Fruit fly (Drosophila melanogaster): ENCODE results near the gene nebu.

Gene nebu

dm6 chr3L:12831290-12831952 is 11.5 kb downstream of the nebu start (continued):
- 0 out of 2 replicates have a peak, but pooled peaks have one; percentile 25 for TF ChIP-seq wdn (GFP tag; IDR thresholded peaks at IDR 0.05)
- TF ChIP-seq gcm (GFP tag; optimal IDR thresholded peaks at IDR 0.05): peak; percentile 20
- peak; percentile 30 for TF ChIP-seq CG15011 (GFP tag; optimal IDR thresholded peaks at IDR 0.05)
- no peak for TF ChIP-seq CG11085 (GFP tag; IDR thresholded peaks at IDR 0.05)
- TF ChIP-seq Doc3 (GFP tag; IDR thresholded peaks at IDR 0.05; ENCODE audit: partially characterized antibody): no peak
- no peak for TF ChIP-seq CG17612 (GFP tag; IDR thresholded peaks at IDR 0.05)
- TF ChIP-seq CG18619 (GFP tag; optimal IDR thresholded peaks at IDR 0.05): peak; percentile 58
- TF ChIP-seq Meics (GFP tag; optimal IDR thresholded peaks at IDR 0.05): peak; percentile 54
- no peak for TF ChIP-seq CG5180 (GFP tag; optimal IDR thresholded peaks at IDR 0.05)
- TF ChIP-seq Fer3 (tag; optimal IDR thresholded peaks at IDR 0.05): peak; percentile 56
- no peak for TF ChIP-seq CG8089 (GFP tag; optimal IDR thresholded peaks at IDR 0.05)
- peak; percentile 60 for TF ChIP-seq CG17359 (tag; optimal IDR thresholded peaks at IDR 0.05)
- TF ChIP-seq CG16779 (GFP tag; IDR thresholded peaks at IDR 0.05): no peak
- peak; percentile 69 for TF ChIP-seq vvl (GFP tag; IDR thresholded peaks at IDR 0.05)
- no peak for TF ChIP-seq CG17802 (tag; optimal IDR thresholded peaks at IDR 0.05)
- TF ChIP-seq HLHmδ (GFP tag; optimal IDR thresholded peaks at IDR 0.05): no peak
- TF ChIP-seq Eip74EF (GFP tag; optimal IDR thresholded peaks at IDR 0.05): peak in 1 of 2 experiments; percentile 39
- TF ChIP-seq gt (GFP tag; IDR thresholded peaks at IDR 0.05): no peak
- peak; percentile 42; the same call in 2 of the 3 replicates for TF ChIP-seq CG11695 (GFP tag; IDR thresholded peaks at IDR 0.05)
- TF ChIP-seq Oli (tag; optimal IDR thresholded peaks at IDR 0.05): peak; percentile 62
- peak; percentile 67 for TF ChIP-seq CG2712 (tag; optimal IDR thresholded peaks at IDR 0.05)
- TF ChIP-seq stwl (tag; optimal IDR thresholded peaks at IDR 0.05): no peak
- no peak for TF ChIP-seq Elba2 (GFP tag; optimal IDR thresholded peaks at IDR 0.05)
- peak in 1 of 2 experiments; percentile 22 for TF ChIP-seq chif (GFP tag; optimal IDR thresholded peaks at IDR 0.05)
- TF ChIP-seq CG16863 (GFP tag; optimal IDR thresholded peaks at IDR 0.05): peak; percentile 25
- peak; percentile 71 for TF ChIP-seq lmd (GFP tag; IDR thresholded peaks at IDR 0.05)
- TF ChIP-seq D19B (GFP tag; optimal IDR thresholded peaks at IDR 0.05): peak; percentile 6

dm6 chr3L:12830416-12830815 is 12.5 kb downstream of the nebu start:
- TF ChIP-seq CG15514 (GFP tag; optimal IDR thresholded peaks at IDR 0.05) (no peak), rib (GFP tag; IDR thresholded peaks at IDR 0.05) (no peak), Hr39 (optimal IDR thresholded peaks at IDR 0.05) (no peak), gro (GFP tag; optimal IDR thresholded peaks at IDR 0.05) (no peak), CG6683 (GFP tag; optimal IDR thresholded peaks at IDR 0.05) (no peak), Trl (optimal IDR thresholded peaks at IDR 0.05) (no peak), Trl (GFP tag; optimal IDR thresholded peaks at IDR 0.05) (no peak), bab2 (GFP tag; optimal IDR thresholded peaks at IDR 0.05) (peak; percentile 28), CG2875 (GFP tag; optimal IDR thresholded peaks at IDR 0.05) (peak; percentile 10), odd (GFP tag; optimal IDR thresholded peaks at IDR 0.05) (peak; percentile 18), fd102C (GFP tag; optimal IDR thresholded peaks at IDR 0.05) (no peak), Dad (GFP tag; optimal IDR thresholded peaks at IDR 0.05) (no peak), Lhr (GFP tag; optimal IDR thresholded peaks at IDR 0.05) (no peak), CG12769 (tag; optimal IDR thresholded peaks at IDR 0.05) (peak; percentile 16), CG10366 (GFP tag; IDR thresholded peaks at IDR 0.05) (no peak), CG1233 (GFP tag; optimal IDR thresholded peaks at IDR 0.05) (peak; percentile 17), Oli (tag; optimal IDR thresholded peaks at IDR 0.05) (peak; percentile 2), CG31224 (GFP tag; IDR thresholded peaks at IDR 0.05) (no peak), CG8290 (GFP tag; optimal IDR thresholded peaks at IDR 0.05) (no peak), CG8290 (tag; optimal IDR thresholded peaks at IDR 0.05) (peak in 1 of 2 experiments; percentile 45), tin (GFP tag; optimal IDR thresholded peaks at IDR 0.05) (no peak), CG15601 (tag; optimal IDR thresholded peaks at IDR 0.05) (peak; percentile 26), tna (GFP tag; IDR thresholded peaks at IDR 0.05; ENCODE audit: partially characterized antibody) (no peak), Nf-YB (GFP tag; optimal IDR thresholded peaks at IDR 0.05) (peak; percentile 1), fd3F (GFP tag; optimal IDR thresholded peaks at IDR 0.05) (peak; percentile 4)
